2 worm cellular contexts compared by ENCODE assay signal in genomic region chrX:6273772-6274171, ce11.
A peak's percentile ranks its signal among the peaks of the same experiment; 100 is the strongest.
TF ChIP-seq lines count a peak whose summit lies in the region.

No protein-coding gene starts in this region.

TF ChIP-seq in whole organism, L4 larva, 104 proteins besides CTCF, POLR2A, EP300 and RAD21:
- no peak for TF ChIP-seq F10B5.3 (tag; optimal IDR thresholded peaks at IDR 0.05; lab: Kevin White, UChicago)
- TF ChIP-seq pha-4 (GFP tag; IDR thresholded peaks at IDR 0.05; lab: Robert Waterston, UW) = peak; percentile 63; the same call in 1 of the 2 replicates
- TF ChIP-seq pha-4 (tag; optimal IDR thresholded peaks at IDR 0.05; lab: Kevin White, UChicago) = no peak
- TF ChIP-seq daf-16 (GFP tag; optimal IDR thresholded peaks at IDR 0.05; lab: Kevin White, UChicago) = no peak
- peak; percentile 29 for TF ChIP-seq daf-16 (tag; optimal IDR thresholded peaks at IDR 0.05; lab: Kevin White, UChicago)
- TF ChIP-seq egl-43 (GFP tag; IDR thresholded peaks at IDR 0.05; lab: Robert Waterston, UW) = no peak
- TF ChIP-seq madf-9 (GFP tag; conservative IDR thresholded peaks at IDR 0.05; lab: Robert Waterston, UW) = no peak
- TF ChIP-seq dmd-6 (GFP tag; IDR thresholded peaks at IDR 0.05; lab: Robert Waterston, UW) = no peak
- TF ChIP-seq nhr-41 (GFP tag; IDR thresholded peaks at IDR 0.05; lab: Robert Waterston, UW) = no peak
- TF ChIP-seq spr-3 (GFP tag; optimal IDR thresholded peaks at IDR 0.05; lab: Kevin White, UChicago) = no peak
- no peak for TF ChIP-seq daf-19 (GFP tag; conservative IDR thresholded peaks at IDR 0.05; lab: Robert Waterston, UW)
- TF ChIP-seq unc-62 (GFP tag; optimal IDR thresholded peaks at IDR 0.05 in 1 of 2; lab: Kevin White, UChicago) = no peak
- no peak for TF ChIP-seq unc-62 (tag; optimal IDR thresholded peaks at IDR 0.05; lab: Kevin White, UChicago)
- TF ChIP-seq nhr-77 (tag; optimal IDR thresholded peaks at IDR 0.05; lab: Kevin White, UChicago) = no peak
- TF ChIP-seq lin-38 (GFP tag; IDR thresholded peaks at IDR 0.05; lab: Robert Waterston, UW) = no peak
- no peak for TF ChIP-seq Y75B8A.6 (GFP tag; IDR thresholded peaks at IDR 0.05; lab: Robert Waterston, UW)
- no peak for TF ChIP-seq mdt-29 (GFP tag; IDR thresholded peaks at IDR 0.05; lab: Robert Waterston, UW)
- TF ChIP-seq dve-1 (tag; optimal IDR thresholded peaks at IDR 0.05; lab: Kevin White, UChicago; ENCODE audit: insufficient read depth) = peak; percentile 63
- TF ChIP-seq unc-130 (GFP tag; optimal IDR thresholded peaks at IDR 0.05; lab: Kevin White, UChicago) = no peak
- TF ChIP-seq mes-2 (tag; optimal IDR thresholded peaks at IDR 0.05; lab: Kevin White, UChicago; ENCODE audit: poor library complexity, severe bottlenecking) = no peak
- TF ChIP-seq T26A8.4 (GFP tag; IDR thresholded peaks at IDR 0.05; lab: Robert Waterston, UW) = peak; percentile 8; the same call in 1 of the 2 replicates
- no peak for TF ChIP-seq tag-97 (GFP tag; IDR thresholded peaks at IDR 0.05; lab: Robert Waterston, UW)
- peak; percentile 69; the same call in 1 of the 2 replicates for TF ChIP-seq zfp-3 (GFP tag; conservative IDR thresholded peaks at IDR 0.05; lab: Robert Waterston, UW)
- no peak for TF ChIP-seq ZK337.2 (GFP tag; IDR thresholded peaks at IDR 0.05; lab: Robert Waterston, UW)
- no peak for TF ChIP-seq ceh-32 (tag; optimal IDR thresholded peaks at IDR 0.05; lab: Kevin White, UChicago; ENCODE audit: poor library complexity)

TF ChIP-seq in whole organism, young adult, 124 proteins besides CTCF, POLR2A, EP300 and RAD21:
- no peak for TF ChIP-seq ceh-58 (GFP tag; IDR thresholded peaks at IDR 0.05; lab: Robert Waterston, UW)
- TF ChIP-seq nfyb-1 (GFP tag; IDR thresholded peaks at IDR 0.05; lab: Robert Waterston, UW) = 0 out of 2 replicates have a peak, but pooled peaks have one; percentile 12
- peak; percentile 21 for TF ChIP-seq repo-1 (tag; optimal IDR thresholded peaks at IDR 0.05; lab: Kevin White, UChicago)
